Worm (Caenorhabditis elegans): ENCODE measurements around the gene T09A5.4.
A peak's percentile ranks its signal among the peaks of the same experiment; 100 is the strongest.

The T09A5.4 gene

DNA sequence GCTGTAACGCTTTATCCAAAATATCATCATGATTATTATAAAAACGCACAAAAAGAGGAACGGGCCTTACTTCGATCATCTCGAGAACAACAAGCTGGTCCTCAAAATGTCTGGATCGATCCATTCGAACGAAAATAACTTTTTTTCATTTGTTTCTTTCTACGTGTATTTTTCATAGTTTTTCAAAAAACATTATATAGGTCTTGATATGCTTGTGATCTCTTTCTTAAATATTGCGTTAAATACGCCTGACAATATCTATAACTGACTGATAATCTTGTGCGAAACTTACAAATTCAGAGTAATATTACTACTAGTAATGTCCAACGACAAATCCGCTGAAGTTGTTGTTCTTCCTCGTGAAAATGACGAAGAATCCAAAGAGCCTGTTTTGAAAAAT lies 12.1 kb downstream of the T09A5.4 start, which contains the start of gene sds-22:
Gene sds-22 (plus strand): TSS at position 301 of the 400 bp plus-strand sequence.
- TF ChIP-seq ceh-83 (GFP tag; optimal IDR thresholded peaks at IDR 0.05) (no peak), ceh-43 (GFP tag; optimal IDR thresholded peaks at IDR 0.05) (no peak), nhr-12 (tag; optimal IDR thresholded peaks at IDR 0.05) (no peak), unc-39 (tag; optimal IDR thresholded peaks at IDR 0.05) (no peak)

DNA sequence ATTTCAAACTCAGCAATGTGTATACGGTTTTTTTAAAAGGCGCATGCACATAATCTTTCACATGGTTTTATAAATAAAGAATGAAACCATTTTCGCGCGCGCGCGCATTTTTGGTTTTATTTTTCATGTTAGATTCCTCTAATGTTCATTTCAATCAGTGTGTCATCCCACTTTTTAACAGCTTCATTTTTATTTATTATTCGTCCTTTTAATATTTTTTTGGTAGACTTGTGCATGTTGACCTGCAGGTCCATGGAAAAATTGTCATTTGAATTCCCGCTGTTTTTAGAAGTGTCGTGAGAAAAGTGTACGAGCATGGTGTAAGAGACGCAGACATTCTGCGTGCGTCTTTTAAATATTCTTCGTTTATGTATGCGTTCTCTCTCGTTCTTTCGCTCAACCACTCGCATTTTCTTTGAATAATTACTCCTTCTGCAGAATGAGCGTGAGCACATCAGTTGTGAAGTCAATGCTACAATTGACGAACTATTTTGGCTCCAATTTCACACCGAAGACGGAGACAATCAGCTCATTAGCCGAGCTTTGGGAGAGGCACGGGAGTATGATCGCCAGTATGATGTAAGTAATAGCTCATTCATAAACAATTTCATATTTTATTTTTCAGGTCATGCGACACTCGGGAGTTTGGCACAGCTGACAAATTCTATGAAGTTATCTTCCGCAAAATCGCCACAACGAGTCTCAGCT lies 14.4 kb downstream of the T09A5.4 start, which contains the start of gene lin-5:
Gene lin-5 (plus strand): TSS at position 354 of the 708 bp plus-strand sequence.
- no peak for TF ChIP-seq lin-32 (GFP tag; optimal IDR thresholded peaks at IDR 0.05)
- TF ChIP-seq bed-3 (GFP tag; optimal IDR thresholded peaks at IDR 0.05): no peak
- TF ChIP-seq elt-1 (tag; optimal IDR thresholded peaks at IDR 0.05; ENCODE audit: borderline replicate concordance, insufficient read depth): no peak
- TF ChIP-seq ceh-83 (GFP tag; optimal IDR thresholded peaks at IDR 0.05): no peak
- TF ChIP-seq ces-1 (GFP tag; optimal IDR thresholded peaks at IDR 0.05): peak; percentile 45
- TF ChIP-seq elt-3 (tag; optimal IDR thresholded peaks at IDR 0.05): no peak
- no peak for TF ChIP-seq ceh-39 (tag; optimal IDR thresholded peaks at IDR 0.05)
- no peak for TF ChIP-seq sptf-1 (tag; optimal IDR thresholded peaks at IDR 0.05)
- TF ChIP-seq unc-120 (tag; optimal IDR thresholded peaks at IDR 0.05; ENCODE audit: poor library complexity, severe bottlenecking): peak; percentile 44
- no peak for TF ChIP-seq ham-2 (GFP tag; optimal IDR thresholded peaks at IDR 0.05)
- TF ChIP-seq lin-13 (tag; optimal IDR thresholded peaks at IDR 0.05): peak; percentile 31
- no peak for TF ChIP-seq unc-39 (tag; optimal IDR thresholded peaks at IDR 0.05)
- TF ChIP-seq zip-8 (tag; optimal IDR thresholded peaks at IDR 0.05): no peak
- TF ChIP-seq ztf-11 (tag; optimal IDR thresholded peaks at IDR 0.05): no peak
- TF ChIP-seq mep-1 (tag; optimal IDR thresholded peaks at IDR 0.05): no peak
- no peak for TF ChIP-seq flh-1 (GFP tag; optimal IDR thresholded peaks at IDR 0.05)
- TF ChIP-seq ceh-43 (GFP tag; optimal IDR thresholded peaks at IDR 0.05): no peak
- TF ChIP-seq cnd-1 (tag; optimal IDR thresholded peaks at IDR 0.05): no peak
- TF ChIP-seq mls-2 (tag; optimal IDR thresholded peaks at IDR 0.05): peak; percentile 48
- no peak for TF ChIP-seq blmp-1 (tag; optimal IDR thresholded peaks at IDR 0.05)
- TF ChIP-seq drap-1 (GFP tag; optimal IDR thresholded peaks at IDR 0.05): peak; percentile 4
- TF ChIP-seq unc-62 (GFP tag; optimal IDR thresholded peaks at IDR 0.05): peak; percentile 25
- TF ChIP-seq hlh-1 (tag; optimal IDR thresholded peaks at IDR 0.05): peak; percentile 22
- no peak for TF ChIP-seq snpc-4 (tag; optimal IDR thresholded peaks at IDR 0.05)
- no peak for TF ChIP-seq nhr-2 (tag; optimal IDR thresholded peaks at IDR 0.05)
- no peak for TF ChIP-seq tbx-8 (GFP tag; optimal IDR thresholded peaks at IDR 0.05)
- no peak for TF ChIP-seq M03D4.4 (tag; optimal IDR thresholded peaks at IDR 0.05)
- peak; percentile 27 for TF ChIP-seq lsy-2 (tag; optimal IDR thresholded peaks at IDR 0.05)
- no peak for TF ChIP-seq nhr-12 (tag; optimal IDR thresholded peaks at IDR 0.05)
- no peak for TF ChIP-seq sem-2 (GFP tag; optimal IDR thresholded peaks at IDR 0.05)
- TF ChIP-seq mab-5 (tag; optimal IDR thresholded peaks at IDR 0.05): no peak
- no peak for TF ChIP-seq nhr-76 (tag; optimal IDR thresholded peaks at IDR 0.05)
- TF ChIP-seq nhr-28 (tag; optimal IDR thresholded peaks at IDR 0.05): no peak

DNA sequence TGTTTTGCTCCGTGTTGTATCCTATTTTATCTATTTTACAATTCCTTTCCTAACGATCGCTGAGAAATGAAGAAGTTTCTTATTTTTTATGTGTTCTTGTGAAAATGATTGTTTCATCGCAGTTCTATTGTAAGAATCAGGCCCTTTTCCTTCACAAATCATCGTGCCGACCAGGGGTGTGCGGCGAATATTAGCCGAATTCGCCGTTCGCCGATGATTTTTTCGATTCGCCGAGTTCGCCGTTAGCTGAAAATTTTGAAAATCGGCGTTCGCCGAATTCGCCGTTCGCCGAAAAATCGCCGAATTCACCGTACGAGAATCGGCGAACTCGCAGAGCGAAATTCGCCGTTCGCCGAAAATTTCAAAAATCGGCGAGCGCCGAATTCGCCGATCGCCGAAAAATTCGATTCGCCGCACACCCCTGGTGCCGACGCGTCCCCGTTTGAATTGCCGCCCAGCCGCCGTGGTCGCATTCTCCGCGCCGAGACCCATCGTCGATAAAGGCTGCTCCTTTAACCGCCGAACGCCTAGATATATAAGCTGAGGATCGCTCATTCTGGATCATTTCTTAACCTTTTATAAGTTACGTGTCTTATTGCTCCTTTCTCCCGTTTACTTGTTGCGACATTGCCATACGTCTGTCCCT lies 17.6 kb downstream of the T09A5.4 start:
- TF ChIP-seq sptf-1 (tag; optimal IDR thresholded peaks at IDR 0.05) (peak; percentile 20), unc-39 (tag; optimal IDR thresholded peaks at IDR 0.05) (no peak), drap-1 (GFP tag; optimal IDR thresholded peaks at IDR 0.05) (no peak), ceh-39 (tag; optimal IDR thresholded peaks at IDR 0.05) (no peak), snpc-4 (tag; optimal IDR thresholded peaks at IDR 0.05) (no peak)

DNA sequence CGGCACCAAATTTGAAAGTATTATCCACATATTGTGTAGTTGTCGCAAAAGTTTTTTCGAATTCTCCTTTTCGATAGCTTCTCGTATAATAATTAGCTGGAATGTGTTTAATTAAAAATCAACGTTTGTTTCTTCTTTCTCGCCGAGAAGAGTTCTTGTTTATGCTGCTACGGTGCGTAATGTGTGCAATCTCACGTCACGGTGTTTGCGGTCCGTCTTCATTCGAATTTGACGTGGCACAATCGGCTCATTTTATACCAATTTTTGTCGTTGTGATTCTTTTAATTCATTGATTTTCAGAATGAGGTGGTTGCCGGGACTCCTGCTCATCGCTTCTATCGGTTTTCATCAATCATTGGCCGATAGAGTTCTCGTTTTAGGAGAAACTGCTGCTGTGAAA lies 18.2 kb downstream of the T09A5.4 start, which contains the start of gene ostb-1:
Gene ostb-1 (plus strand): TSS at position 301 of the 400 bp plus-strand sequence.
- TF ChIP-seq ztf-11 (tag; optimal IDR thresholded peaks at IDR 0.05): no peak
- TF ChIP-seq flh-1 (GFP tag; optimal IDR thresholded peaks at IDR 0.05): no peak
- no peak for TF ChIP-seq nhr-28 (tag; optimal IDR thresholded peaks at IDR 0.05)
- no peak for TF ChIP-seq elt-1 (tag; optimal IDR thresholded peaks at IDR 0.05; ENCODE audit: borderline replicate concordance, insufficient read depth)
- TF ChIP-seq lsy-2 (tag; optimal IDR thresholded peaks at IDR 0.05): peak; percentile 79
- TF ChIP-seq cnd-1 (tag; optimal IDR thresholded peaks at IDR 0.05): no peak
- TF ChIP-seq mab-5 (tag; optimal IDR thresholded peaks at IDR 0.05): no peak
- TF ChIP-seq mep-1 (tag; optimal IDR thresholded peaks at IDR 0.05): peak; percentile 18
- no peak for TF ChIP-seq blmp-1 (tag; optimal IDR thresholded peaks at IDR 0.05)
- peak; percentile 19 for TF ChIP-seq pha-4 (tag; optimal IDR thresholded peaks at IDR 0.05)
- TF ChIP-seq ceh-83 (GFP tag; optimal IDR thresholded peaks at IDR 0.05): no peak
- TF ChIP-seq M03D4.4 (tag; optimal IDR thresholded peaks at IDR 0.05): no peak
- TF ChIP-seq ham-2 (GFP tag; optimal IDR thresholded peaks at IDR 0.05): no peak
- no peak for TF ChIP-seq mls-2 (tag; optimal IDR thresholded peaks at IDR 0.05)
- peak; percentile 19 for TF ChIP-seq ces-1 (GFP tag; optimal IDR thresholded peaks at IDR 0.05)
- no peak for TF ChIP-seq ceh-39 (tag; optimal IDR thresholded peaks at IDR 0.05)
- no peak for TF ChIP-seq lin-13 (tag; optimal IDR thresholded peaks at IDR 0.05)
- TF ChIP-seq drap-1 (GFP tag; optimal IDR thresholded peaks at IDR 0.05): no peak
- TF ChIP-seq nhr-237 (tag; optimal IDR thresholded peaks at IDR 0.05): no peak
